Worm (Caenorhabditis elegans) whole organism, L3 larva: Measurements from ENCODE around the gene daf-36.

Source experiments
- ama-1 ChIP-seq: fragments of 150-350 bp; optimal IDR thresholded peaks from 2 replicates; lab custom pipeline; 2018
- ceh-16 ChIP-seq: sonication (generic microtip); optimal IDR thresholded peaks from 2 replicates; lab custom pipeline; 2017; ENCODE audit warnings: missing biosample characterization, missing genetic modification characterization
- daf-12 ChIP-seq: fragments of 150-350 bp; optimal IDR thresholded peaks from 2 replicates; lab custom pipeline; 2014; ENCODE audit warnings: missing biosample characterization, missing genetic modification reagents, missing genetic modification characterization
- elt-3 ChIP-seq, 3 experiments: fragments of 150-350 bp in 1 of 3; sonication (generic microtip) in 2 of 3; optimal IDR thresholded peaks; 2 replicates in 2 of 3; 4 replicates in 1 of 3; lab custom pipeline; 2014 to 2017; ENCODE audit warnings: missing biosample characterization in 3 of 3, missing genetic modification characterization in 3 of 3
- jun-1 ChIP-seq: fragments of 150-350 bp; optimal IDR thresholded peaks from 2 replicates; lab custom pipeline; 2014; ENCODE audit warnings: missing biosample characterization, missing genetic modification reagents, missing genetic modification characterization
- lin-15B ChIP-seq: fragments of 150-350 bp; optimal IDR thresholded peaks from 2 replicates; lab custom pipeline; 2014; ENCODE audit warnings: missing biosample characterization, missing genetic modification characterization
- nhr-11 ChIP-seq: fragments of 150-350 bp; optimal IDR thresholded peaks from 2 replicates; lab custom pipeline; 2014; ENCODE audit warnings: missing biosample characterization, missing genetic modification characterization
- nhr-77 ChIP-seq: fragments of 150-350 bp; optimal IDR thresholded peaks from 2 replicates; lab custom pipeline; 2014; ENCODE audit warnings: missing biosample characterization, missing genetic modification characterization
- skn-1 ChIP-seq: fragments of 150-350 bp; optimal IDR thresholded peaks from 2 replicates; lab custom pipeline; 2014; ENCODE audit warnings: missing biosample characterization, missing genetic modification characterization
- snpc-4 ChIP-seq: fragments of 150-350 bp; optimal IDR thresholded peaks from 2 replicates; lab custom pipeline; 2014; ENCODE audit warnings: missing biosample characterization, missing genetic modification characterization
- unc-39 ChIP-seq: sonication (generic microtip); optimal IDR thresholded peaks from 4 replicates; lab custom pipeline; 2017; ENCODE audit warnings: missing biosample characterization, missing genetic modification characterization

DNA sequence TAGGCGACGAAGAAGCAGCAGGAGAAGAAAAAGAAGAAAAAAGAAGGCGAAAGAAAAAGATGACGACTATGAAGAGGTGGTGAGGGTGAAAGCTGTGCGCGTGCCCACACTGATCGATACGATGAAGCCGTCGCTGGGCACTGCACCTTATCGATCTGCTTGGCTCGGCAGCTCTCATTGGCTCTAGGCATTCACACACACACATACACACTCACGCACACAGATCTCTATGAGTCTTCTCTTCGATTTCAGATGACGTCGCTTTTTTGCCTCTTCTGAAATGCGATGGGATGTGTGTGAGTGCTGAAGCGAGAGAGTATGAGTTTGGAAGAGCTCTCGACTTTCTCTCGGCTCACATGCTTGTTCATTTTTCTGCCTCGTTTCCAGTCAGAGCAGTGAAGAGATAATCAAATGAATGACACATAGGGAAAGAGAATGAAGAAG, 50.9 kb downstream of the daf-36 start:
- TF ChIP-seq elt-3 (tag; optimal IDR thresholded peaks at IDR 0.05; lab: Kevin White, UChicago) (no peak), lin-15B (peak; percentile 47), unc-39 (tag; lab: Kevin White, UChicago) (no peak), jun-1 (tag; lab: Kevin White, UChicago) (no peak), daf-12 (tag; lab: Kevin White, UChicago) (no peak), ama-1 (lab: Kevin White, UChicago) (no peak), nhr-77 (tag; lab: Kevin White, UChicago) (no peak), ceh-16 (tag; lab: Kevin White, UChicago) (no peak), nhr-11 (tag; lab: Kevin White, UChicago) (peak; percentile 79), skn-1 (tag; lab: Kevin White, UChicago) (no peak), snpc-4 (tag; lab: Kevin White, UChicago) (peak; percentile 35)
